Worm (Caenorhabditis elegans): Measurements from ENCODE around the gene hrpa-1.

ce11 chrIV:3289237-3289636, 49.4 kb downstream of the hrpa-1 start, which contains the start of gene gcy-23:
- TF ChIP-seq lir-3 (tag; optimal IDR thresholded peaks at IDR 0.05; ENCODE audit: poor library complexity) (no peak), lsy-2 (tag; optimal IDR thresholded peaks at IDR 0.05) (no peak), nhr-28 (tag; optimal IDR thresholded peaks at IDR 0.05) (no peak), jun-1 (tag; optimal IDR thresholded peaks at IDR 0.05) (no peak), ces-1 (GFP tag; optimal IDR thresholded peaks at IDR 0.05) (no peak)
